Worm (Caenorhabditis elegans) whole organism, L2 larva: Measurements from ENCODE around the gene sdz-21.

Experiments used
- C34F6.9 ChIP-seq: fragments of 150-350 bp; optimal IDR thresholded peaks from 2 replicates; lab custom pipeline; 2014; ENCODE audit warnings: missing biosample characterization, missing genetic modification characterization
- F13H6.1 ChIP-seq: sonication (generic microtip); optimal IDR thresholded peaks from 2 replicates; lab custom pipeline; 2016; ENCODE audit warnings: missing genetic modification characterization, missing compliant biosample characterization
- R02D3.7 ChIP-seq: fragments of 150-350 bp; optimal IDR thresholded peaks from 2 replicates; lab custom pipeline; 2014; ENCODE audit warnings: missing biosample characterization, missing genetic modification characterization
- ZK546.5 ChIP-seq: sonication (generic microtip); optimal IDR thresholded peaks from 2 replicates; lab custom pipeline; 2017; ENCODE audit warnings: missing biosample characterization, missing genetic modification characterization
- alr-1 ChIP-seq: fragments of 150-350 bp; optimal IDR thresholded peaks from 2 replicates; lab custom pipeline; 2014; ENCODE audit warnings: missing biosample characterization, missing genetic modification characterization
- ama-1 ChIP-seq: fragments of 150-350 bp; optimal IDR thresholded peaks from 2 replicates; lab custom pipeline; 2018; ENCODE audit warnings: inconsistent platforms
- blmp-1 ChIP-seq: sonication (generic microtip); optimal IDR thresholded peaks from 2 replicates; lab custom pipeline; 2017; ENCODE audit warnings: missing genetic modification characterization, mild to moderate bottlenecking, missing compliant biosample characterization, antibody characterized with exemption, moderate library complexity; ENCODE audit not compliant: insufficient read depth
- ceh-16 ChIP-seq: fragments of 150-350 bp; optimal IDR thresholded peaks from 2 replicates; lab custom pipeline; 2014; ENCODE audit warnings: missing biosample characterization, missing genetic modification characterization
- crh-2 ChIP-seq: sonication (generic microtip); optimal IDR thresholded peaks from 2 replicates; lab custom pipeline; 2017; ENCODE audit warnings: missing biosample characterization, missing genetic modification characterization
- egl-27 ChIP-seq: sonication (generic microtip); optimal IDR thresholded peaks from 3 replicates; lab custom pipeline; 2017; ENCODE audit warnings: missing biosample characterization, missing genetic modification reagents, missing genetic modification characterization
- elt-1 ChIP-seq: fragments of 150-350 bp; optimal IDR thresholded peaks from 2 replicates; lab custom pipeline; 2014; ENCODE audit warnings: missing biosample characterization, missing genetic modification characterization
- elt-3 ChIP-seq: sonication (generic microtip); optimal IDR thresholded peaks from 2 replicates; lab custom pipeline; 2017; ENCODE audit warnings: missing biosample characterization, missing genetic modification characterization
- fos-1 ChIP-seq: fragments of 150-350 bp; optimal IDR thresholded peaks from 2 replicates; lab custom pipeline; 2014; ENCODE audit warnings: missing biosample characterization, missing genetic modification characterization
- gmeb-1 ChIP-seq: fragments of 150-350 bp; optimal IDR thresholded peaks from 2 replicates; lab custom pipeline; 2014; ENCODE audit warnings: missing biosample characterization, missing genetic modification characterization
- lin-39 ChIP-seq: fragments of 150-350 bp; optimal IDR thresholded peaks from 2 replicates; lab custom pipeline; 2014; ENCODE audit warnings: missing biosample characterization, missing genetic modification reagents, missing genetic modification characterization
- lsy-2 ChIP-seq, 2 experiments: fragments of 150-350 bp in 1 of 2; sonication (generic microtip) in 1 of 2; optimal IDR thresholded peaks; 2 replicates each; lab custom pipeline; 2014 to 2017; ENCODE audit warnings: missing biosample characterization in 2 of 2, missing genetic modification characterization in 2 of 2
- mab-5 ChIP-seq: fragments of 150-350 bp; optimal IDR thresholded peaks from 2 replicates; lab custom pipeline; 2014; ENCODE audit warnings: missing biosample characterization, missing genetic modification characterization
- mbf-1 ChIP-seq: sonication (generic microtip); optimal IDR thresholded peaks from 2 replicates; lab custom pipeline; 2017; ENCODE audit warnings: missing biosample characterization, missing genetic modification characterization
- nhr-10 ChIP-seq: sonication (generic microtip); optimal IDR thresholded peaks from 2 replicates; lab custom pipeline; 2017; ENCODE audit warnings: missing biosample characterization, missing genetic modification characterization
- nhr-11 ChIP-seq: fragments of 150-350 bp; optimal IDR thresholded peaks from 2 replicates; lab custom pipeline; 2014; ENCODE audit warnings: missing biosample characterization, missing genetic modification characterization
- nhr-12 ChIP-seq: fragments of 150-350 bp; optimal IDR thresholded peaks from 2 replicates; lab custom pipeline; 2014; ENCODE audit warnings: missing biosample characterization, missing genetic modification characterization
- nhr-129 ChIP-seq: fragments of 150-350 bp; optimal IDR thresholded peaks from 2 replicates; lab custom pipeline; 2014; ENCODE audit warnings: missing biosample characterization, missing genetic modification characterization
- nhr-23 ChIP-seq: fragments of 150-350 bp; optimal IDR thresholded peaks from 2 replicates; lab custom pipeline; 2014; ENCODE audit warnings: missing biosample characterization, missing genetic modification reagents, missing genetic modification characterization
- nhr-237 ChIP-seq: fragments of 150-350 bp; optimal IDR thresholded peaks from 2 replicates; lab custom pipeline; 2014; ENCODE audit warnings: missing biosample characterization, missing genetic modification characterization
- nhr-25 ChIP-seq: fragments of 150-350 bp; sonication (generic microtip); optimal IDR thresholded peaks from 3 replicates; lab custom pipeline; 2014; ENCODE audit warnings: missing biosample characterization, missing genetic modification characterization
- nhr-6 ChIP-seq: fragments of 150-350 bp; optimal IDR thresholded peaks from 2 replicates; lab custom pipeline; 2014; ENCODE audit warnings: missing biosample characterization, missing genetic modification characterization
- peb-1 ChIP-seq: fragments of 150-350 bp; optimal IDR thresholded peaks from 2 replicates; lab custom pipeline; 2014; ENCODE audit warnings: missing biosample characterization, missing genetic modification characterization
- sem-4 ChIP-seq: fragments of 150-350 bp; optimal IDR thresholded peaks from 2 replicates; lab custom pipeline; 2014; ENCODE audit warnings: missing biosample characterization, missing genetic modification reagents, missing genetic modification characterization
- skn-1 ChIP-seq: sonication (generic microtip); optimal IDR thresholded peaks from 2 replicates; lab custom pipeline; 2017; ENCODE audit warnings: missing biosample characterization, missing genetic modification characterization
- sma-3 ChIP-seq: sonication (generic microtip); optimal IDR thresholded peaks from 2 replicates; lab custom pipeline; 2016; ENCODE audit warnings: missing genetic modification reagents, missing genetic modification characterization, missing compliant biosample characterization
- unc-39 ChIP-seq: fragments of 150-350 bp; optimal IDR thresholded peaks from 2 replicates; lab custom pipeline; 2014; ENCODE audit warnings: missing biosample characterization, missing genetic modification characterization
- unc-55 ChIP-seq: fragments of 150-350 bp; sonication (generic microtip); optimal IDR thresholded peaks from 3 replicates; lab custom pipeline; 2014; ENCODE audit warnings: missing biosample characterization, missing genetic modification reagents, missing genetic modification characterization
- unc-62 ChIP-seq: fragments of 150-350 bp; optimal IDR thresholded peaks from 2 replicates; lab custom pipeline; 2014; ENCODE audit warnings: missing biosample characterization, missing genetic modification reagents, missing genetic modification characterization
- ztf-4 ChIP-seq: fragments of 150-350 bp; optimal IDR thresholded peaks from 2 replicates; lab custom pipeline; 2014; ENCODE audit warnings: missing biosample characterization, missing genetic modification characterization

Gene sdz-21

DNA sequence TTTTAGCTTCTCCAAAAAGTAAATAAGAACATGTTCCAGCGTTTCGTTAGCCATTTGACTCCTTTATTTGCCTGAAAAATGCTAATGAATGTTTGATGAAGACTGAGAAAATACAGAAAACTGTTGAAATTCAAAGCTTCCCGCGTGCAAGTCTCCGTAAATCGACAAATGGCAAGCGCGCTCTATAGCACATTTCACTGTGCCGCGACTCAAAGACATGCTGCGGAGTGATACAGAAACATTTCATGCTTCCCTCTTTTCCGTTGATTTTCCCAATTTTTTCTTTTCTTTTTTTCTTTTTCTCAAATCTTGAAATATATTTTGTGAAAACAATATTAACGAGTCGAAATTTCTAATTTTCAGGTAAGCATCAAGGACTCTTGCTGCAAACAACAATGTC, 22.1 kb upstream of the sdz-21 start, which contains the start of the genes ska-3 and rps-12 (continued):
- peak; percentile 84 for TF ChIP-seq nhr-237
- TF ChIP-seq nhr-25: peak; percentile 99
- peak; percentile 98 for TF ChIP-seq nhr-6 (tag; lab: Kevin White, UChicago)
- TF ChIP-seq alr-1 (tag; lab: Kevin White, UChicago): no peak
- no peak for TF ChIP-seq elt-3 (tag; lab: Kevin White, UChicago)
- peak; percentile 99 for TF ChIP-seq nhr-129 (tag; lab: Kevin White, UChicago)
- peak; percentile 98 for TF ChIP-seq ztf-4 (tag; lab: Kevin White, UChicago)
- peak; percentile 99 for TF ChIP-seq egl-27 (tag; lab: Kevin White, UChicago)
- no peak for TF ChIP-seq nhr-23 (tag; lab: Kevin White, UChicago)

DNA sequence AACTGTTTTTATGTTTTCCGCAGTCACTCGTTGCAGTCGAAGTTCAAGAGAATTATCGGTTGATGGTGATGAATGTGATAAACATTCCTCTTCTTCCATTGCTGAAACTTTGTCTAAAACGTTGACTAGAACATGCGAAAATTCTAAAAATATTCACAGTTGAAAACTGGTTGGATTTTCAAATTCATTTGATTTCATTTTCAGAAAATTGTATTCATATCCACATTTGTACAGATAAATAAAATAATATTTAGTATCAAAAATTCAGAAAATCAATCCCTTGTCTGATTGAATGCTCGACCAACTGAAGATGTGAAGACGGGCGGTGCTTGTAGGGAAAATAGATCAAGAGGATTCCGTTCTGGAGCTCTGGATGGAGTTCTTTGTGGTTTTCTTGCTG, 20.9 kb upstream of the sdz-21 start, which contains the start of gene F54E7.9:
TSS of gene F54E7.9 (minus strand) at position 101 of the 400 bp plus-strand sequence.
- TF ChIP-seq unc-39 (tag; lab: Kevin White, UChicago): no peak
- TF ChIP-seq elt-3 (tag; lab: Kevin White, UChicago): no peak
- TF ChIP-seq R02D3.7 (tag; lab: Kevin White, UChicago): no peak
- TF ChIP-seq peb-1: no peak
- TF ChIP-seq nhr-237: no peak
- no peak for TF ChIP-seq nhr-11 (tag; lab: Kevin White, UChicago)

DNA sequence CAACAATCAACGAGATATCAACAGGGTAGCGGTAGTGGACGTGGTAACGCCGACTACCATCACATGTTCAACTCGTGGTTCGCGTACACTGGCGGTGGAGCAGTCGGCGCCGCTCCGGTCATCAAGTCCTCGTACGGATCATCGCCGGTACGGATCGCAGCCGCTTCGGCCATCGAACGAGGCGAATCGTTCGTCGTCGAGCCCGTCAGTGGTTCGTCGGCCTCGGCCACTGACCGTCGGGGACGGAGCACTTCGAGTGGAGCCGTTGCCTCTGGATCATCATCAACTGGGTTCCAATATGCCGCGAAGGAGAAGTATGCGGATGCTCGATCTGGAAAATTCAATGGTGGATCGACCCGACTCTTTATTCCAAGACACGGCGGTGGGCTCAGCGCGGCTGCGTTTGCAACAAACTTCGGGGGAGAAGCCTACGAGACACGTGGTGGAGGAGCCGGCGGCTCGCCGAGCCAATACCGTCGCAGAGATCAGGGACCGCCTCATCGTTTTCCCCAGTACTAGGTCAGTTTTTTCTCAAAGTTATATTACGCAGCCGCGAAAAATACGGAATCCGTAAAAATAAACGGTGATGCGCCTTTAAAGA, 18.6 kb upstream of the sdz-21 start:
- TF ChIP-seq unc-62: no peak
- TF ChIP-seq elt-1 (tag; lab: Kevin White, UChicago): no peak
- TF ChIP-seq gmeb-1 (tag; lab: Kevin White, UChicago): no peak
- TF ChIP-seq alr-1 (tag; lab: Kevin White, UChicago): no peak
- TF ChIP-seq peb-1: no peak

DNA sequence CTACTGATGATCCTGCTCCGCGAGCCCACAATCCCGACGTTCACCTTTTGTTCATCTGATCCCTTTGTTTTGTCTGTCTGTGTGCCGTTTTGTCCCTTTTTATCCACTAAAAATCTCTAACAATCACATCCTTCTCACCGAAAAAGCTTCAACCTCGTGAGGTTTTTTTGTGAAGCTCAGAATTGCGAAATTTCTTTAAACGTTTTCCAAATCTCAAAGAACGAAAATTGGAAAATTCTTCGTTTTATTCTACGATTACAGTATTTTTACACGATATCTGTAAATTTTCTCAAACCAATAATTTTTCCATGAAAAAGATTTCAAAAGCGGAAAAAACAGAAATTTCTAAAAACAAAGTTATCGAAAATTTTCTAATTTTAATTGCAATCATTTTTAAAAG, 17.4 kb upstream of the sdz-21 start:
- TF ChIP-seq elt-1 (tag; lab: Kevin White, UChicago) (no peak), mbf-1 (tag; lab: Kevin White, UChicago) (no peak), sem-4 (tag; lab: Kevin White, UChicago) (no peak), R02D3.7 (tag; lab: Kevin White, UChicago) (no peak), nhr-11 (tag; lab: Kevin White, UChicago) (no peak), unc-55 (GFP tag; lab: Kevin White, UChicago) (no peak), skn-1 (tag; lab: Kevin White, UChicago) (no peak), fos-1 (no peak), ztf-4 (tag; lab: Kevin White, UChicago) (no peak), nhr-10 (tag; lab: Kevin White, UChicago) (no peak), ama-1 (no peak), mab-5 (tag; lab: Kevin White, UChicago) (no peak), ZK546.5 (tag; lab: Kevin White, UChicago) (no peak), nhr-23 (tag; lab: Kevin White, UChicago) (no peak), unc-39 (tag; lab: Kevin White, UChicago) (no peak), F13H6.1 (no peak), lin-39 (tag; lab: Kevin White, UChicago) (no peak)

DNA sequence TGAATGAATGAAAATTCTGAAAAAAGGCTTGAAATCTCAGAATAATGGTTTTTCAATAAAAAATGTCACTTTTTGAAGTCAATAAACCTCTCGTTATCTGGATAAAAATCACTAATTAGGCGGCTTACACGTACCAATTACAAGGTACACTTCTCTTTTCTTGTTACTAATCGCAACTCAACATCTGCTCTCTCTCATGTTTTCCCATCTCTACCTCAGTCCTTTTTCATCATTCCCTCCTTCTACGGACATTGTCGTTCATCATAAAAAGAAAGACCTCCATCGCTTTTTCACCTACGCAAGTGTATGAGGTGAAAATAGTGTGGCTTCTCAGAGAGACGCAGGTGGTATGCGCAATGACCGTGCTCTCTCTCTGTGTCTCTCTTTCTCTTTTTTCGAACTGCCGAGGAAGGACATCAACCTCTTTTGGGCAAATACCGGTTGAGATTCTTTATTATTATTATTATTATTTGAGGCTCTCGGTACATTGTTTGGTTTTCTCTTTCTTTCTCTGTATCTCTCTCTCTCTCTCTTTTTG, 11.2 kb upstream of the sdz-21 start:
- TF ChIP-seq nhr-237: no peak
- TF ChIP-seq sem-4 (tag; lab: Kevin White, UChicago): no peak
- no peak for TF ChIP-seq blmp-1 (tag; lab: Kevin White, UChicago)
- TF ChIP-seq elt-3 (tag; lab: Kevin White, UChicago): no peak
- TF ChIP-seq crh-2 (tag; lab: Kevin White, UChicago): peak; percentile 32
- no peak for TF ChIP-seq sma-3 (GFP tag; lab: Kevin White, UChicago)
- TF ChIP-seq mbf-1 (tag; lab: Kevin White, UChicago): no peak
- TF ChIP-seq F13H6.1: peak; percentile 5
- TF ChIP-seq gmeb-1 (tag; lab: Kevin White, UChicago): no peak
- peak; percentile 49 for TF ChIP-seq fos-1
- peak; percentile 15 for TF ChIP-seq nhr-129 (tag; lab: Kevin White, UChicago)
- TF ChIP-seq ceh-16 (tag; lab: Kevin White, UChicago): peak; percentile 65
- no peak for TF ChIP-seq lsy-2 (tag; optimal IDR thresholded peaks at IDR 0.05; lab: Kevin White, UChicago)
- TF ChIP-seq nhr-25: peak; percentile 31
- no peak for TF ChIP-seq nhr-12 (tag; lab: Kevin White, UChicago)
- peak; percentile 34 for TF ChIP-seq C34F6.9 (tag; lab: Kevin White, UChicago)
- no peak for TF ChIP-seq egl-27 (tag; lab: Kevin White, UChicago)
